Worm (Caenorhabditis elegans): Measurements from ENCODE around the gene F13H8.11.

DNA sequence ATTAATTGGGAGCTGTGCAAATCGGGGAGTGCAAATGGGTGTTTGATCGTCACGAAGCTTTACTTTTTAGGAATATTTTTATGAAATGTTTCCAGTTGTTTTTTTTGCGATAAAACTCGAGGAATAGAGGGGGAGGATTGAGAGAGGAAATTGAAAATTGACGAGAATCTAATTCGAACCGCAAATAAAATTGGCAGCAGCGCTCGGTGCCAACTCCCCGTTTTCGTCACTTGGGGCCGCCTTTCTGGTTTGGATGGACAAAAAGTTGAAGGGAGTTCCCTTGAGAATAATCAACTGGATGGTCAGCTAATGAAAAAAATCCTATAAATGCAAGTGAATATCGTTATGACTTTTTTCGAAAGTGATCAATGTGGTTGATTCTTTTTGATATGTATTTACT, 29.7 kb downstream of the F13H8.11 start:
- TF ChIP-seq him-1 (tag; optimal IDR thresholded peaks at IDR 0.05) (no peak), W03F9.2 (tag; optimal IDR thresholded peaks at IDR 0.05) (no peak)
